Worm (Caenorhabditis elegans) whole organism, early embryonic: ENCODE data around the gene oac-22.
"Not testable (repeated sequence)": the region's sequence is repeated elsewhere in the genome, so short reads cannot be mapped to it uniquely, and the experiment has no call there.

Experiments used
- B0310.2 ChIP-seq: sonication (generic microtip); optimal IDR thresholded peaks from 2 replicates; lab custom pipeline; 2016; ENCODE audit warnings: mild to moderate bottlenecking, missing genetic modification characterization, missing compliant biosample characterization
- F13C5.2 ChIP-seq: sonication (generic microtip); optimal IDR thresholded peaks from 2 replicates; lab custom pipeline; 2017; ENCODE audit warnings: mild to moderate bottlenecking, missing genetic modification characterization, inconsistent platforms, missing compliant biosample characterization
- aly-1 ChIP-seq: sonication (generic microtip); optimal IDR thresholded peaks from 2 replicates; lab custom pipeline; 2016; ENCODE audit warnings: missing genetic modification characterization, missing compliant biosample characterization
- ama-1 ChIP-seq: fragments of 150-350 bp; optimal IDR thresholded peaks from 2 replicates; lab custom pipeline; 2014
- ceh-13 ChIP-seq: fragments of 200-800 bp; sonication (Bioruptor generic); optimal IDR thresholded peaks from 2 replicates; lab custom pipeline; 2018; ENCODE audit warnings: mild to moderate bottlenecking, missing genetic modification characterization, missing compliant biosample characterization
- ceh-36 ChIP-seq: sonication (generic microtip); optimal IDR thresholded peaks from 2 replicates; lab custom pipeline; 2016; ENCODE audit warnings: missing genetic modification characterization, inconsistent platforms, missing compliant biosample characterization
- ets-7 ChIP-seq: sonication (generic microtip); optimal IDR thresholded peaks from 2 replicates; lab custom pipeline; 2016; ENCODE audit warnings: missing genotype, missing genetic modification characterization, missing compliant biosample characterization
- flt-1 ChIP-seq: fragments of 200-800 bp; sonication (Bioruptor generic); IDR thresholded peaks from 2 replicates; pipeline ENCODE4 v1.3.6; 2022; ENCODE audit warnings: missing genetic modification characterization, missing compliant biosample characterization
- hmbx-1 ChIP-seq: sonication (generic microtip); optimal IDR thresholded peaks from 2 replicates; lab custom pipeline; 2016; ENCODE audit warnings: mild to moderate bottlenecking, missing genetic modification characterization, missing compliant biosample characterization
- hmg-4 ChIP-seq: fragments of 200-800 bp; sonication (Bioruptor generic); optimal IDR thresholded peaks from 2 replicates; lab custom pipeline; 2018; ENCODE audit warnings: mild to moderate bottlenecking, missing genetic modification characterization, missing compliant biosample characterization
- hnd-1 ChIP-seq: sonication (generic microtip); optimal IDR thresholded peaks from 2 replicates; lab custom pipeline; 2016; ENCODE audit warnings: missing genetic modification characterization, missing compliant biosample characterization
- pes-1 ChIP-seq: fragments of 200-800 bp; sonication (Bioruptor generic); IDR thresholded peaks from 2 replicates; pipeline ENCODE4 v1.3.6; 2022; ENCODE audit warnings: missing genetic modification reagents, missing genetic modification characterization, missing compliant biosample characterization
- scrt-1 ChIP-seq: fragments of 200-800 bp; sonication (Bioruptor generic); IDR thresholded peaks from 2 replicates; pipeline ENCODE4 v1.3.6; 2022; ENCODE audit warnings: missing genetic modification characterization, missing compliant biosample characterization
- sea-1 ChIP-seq: fragments of 200-800 bp; sonication (Bioruptor generic); conservative IDR thresholded peaks from 2 replicates; pipeline ENCODE4 v1.3.6; 2022; ENCODE audit warnings: missing genetic modification characterization, missing compliant biosample characterization
- tbx-11 ChIP-seq: fragments of 200-800 bp; sonication (Bioruptor generic); IDR thresholded peaks from 2 replicates; pipeline ENCODE4 v1.3.6; 2022; ENCODE audit warnings: missing genetic modification characterization, missing compliant biosample characterization
- tbx-37 ChIP-seq: fragments of 200-800 bp; sonication (Bioruptor generic); conservative IDR thresholded peaks from 2 replicates; pipeline ENCODE4 v1.3.6; 2022; ENCODE audit warnings: missing genetic modification reagents, missing genetic modification characterization, missing compliant biosample characterization
- tra-4 ChIP-seq: sonication (generic microtip); optimal IDR thresholded peaks from 2 replicates; lab custom pipeline; 2017; ENCODE audit warnings: missing genetic modification characterization, missing compliant biosample characterization

oac-22 gene

ce11 chrIV:3902955-3903354, 17.5 kb downstream of the oac-22 start, which contains the start of gene F56D6.6:
TSS of gene F56D6.6 (plus strand) at chrIV:3903255.
- no peak for TF ChIP-seq tbx-37

- TF ChIP-seq hnd-1 (tag; lab: Kevin White, UChicago) = no peak
- TF ChIP-seq tbx-11 = no peak
- TF ChIP-seq hmg-4 (GFP tag; lab: Kevin White, UChicago) = no peak
- no peak for TF ChIP-seq flt-1 (GFP tag; lab: Robert Waterston, UW)
- TF ChIP-seq tbx-37 = no peak
- TF ChIP-seq tra-4 (tag; lab: Kevin White, UChicago) = no peak
- TF ChIP-seq ets-7 (tag; lab: Kevin White, UChicago) = no peak
- TF ChIP-seq aly-1 (tag; lab: Kevin White, UChicago) = no peak
- TF ChIP-seq sea-1 = no peak
- TF ChIP-seq B0310.2 (tag; lab: Kevin White, UChicago) = no peak
- TF ChIP-seq pes-1 = no peak
- no peak for TF ChIP-seq F13C5.2
- no peak for TF ChIP-seq scrt-1
- TF ChIP-seq hmbx-1 (tag; lab: Kevin White, UChicago) = no peak
- TF ChIP-seq ama-1 (lab: Kevin White, UChicago) = no peak
Measured at ce11 chrIV:3904620-3905019, 19.2 kb downstream of the oac-22 start, which contains the start of gene F56D6.21. TSS of gene F56D6.21 (plus strand) at chrIV:3904920.

ce11 chrIV:3906393-3906792, 20.9 kb downstream of the oac-22 start, which contains the start of gene F56D6.11:
TSS of gene F56D6.11 (minus strand) at chrIV:3906493.
- no peak for TF ChIP-seq hmg-4 (GFP tag; lab: Kevin White, UChicago)
- TF ChIP-seq ceh-13 (GFP tag; lab: Kevin White, UChicago) = no peak
- no peak for TF ChIP-seq sea-1
- TF ChIP-seq hmbx-1 (tag; lab: Kevin White, UChicago) = no peak
- no peak for TF ChIP-seq hnd-1 (tag; lab: Kevin White, UChicago)
- TF ChIP-seq aly-1 (tag; lab: Kevin White, UChicago) = no peak
- TF ChIP-seq B0310.2 (tag; lab: Kevin White, UChicago) = no peak
- no peak for TF ChIP-seq tbx-11
- TF ChIP-seq tbx-37 = no peak
- TF ChIP-seq F13C5.2 = no peak
- no peak for TF ChIP-seq pes-1
- TF ChIP-seq tra-4 (tag; lab: Kevin White, UChicago) = no peak
- TF ChIP-seq ama-1 (lab: Kevin White, UChicago) = no peak

- TF ChIP-seq tra-4 (tag; lab: Kevin White, UChicago) (no peak), ceh-36 (tag; lab: Kevin White, UChicago) (no peak), ama-1 (lab: Kevin White, UChicago) (no peak), scrt-1 (no peak), hmg-4 (GFP tag; lab: Kevin White, UChicago) (no peak), ets-7 (tag; lab: Kevin White, UChicago) (no peak), pes-1 (no peak), flt-1 (GFP tag; lab: Robert Waterston, UW) (no peak), F13C5.2 (no peak), sea-1 (no peak), tbx-11 (no peak), ceh-13 (GFP tag; lab: Kevin White, UChicago) (no peak), hnd-1 (tag; lab: Kevin White, UChicago) (no peak), aly-1 (tag; lab: Kevin White, UChicago) (no peak), tbx-37 (no peak), hmbx-1 (tag; lab: Kevin White, UChicago) (no peak), B0310.2 (tag; lab: Kevin White, UChicago) (no peak)
Measured at ce11 chrIV:3907506-3908188, 22.2 kb downstream of the oac-22 start, which contains the start of the genes F56D6.22 and F56D6.12. TSS of gene F56D6.22 (minus strand) at chrIV:3907606. TSS of gene F56D6.12 (plus strand) at chrIV:3908138.

- TF ChIP-seq ceh-36 (tag; lab: Kevin White, UChicago) (no peak), ama-1 (lab: Kevin White, UChicago) (no peak), aly-1 (tag; lab: Kevin White, UChicago) (no peak), hmg-4 (GFP tag; lab: Kevin White, UChicago) (no peak), tbx-37 (no peak), ets-7 (tag; lab: Kevin White, UChicago) (no peak), B0310.2 (tag; lab: Kevin White, UChicago) (no peak), flt-1 (GFP tag; lab: Robert Waterston, UW) (no peak), pes-1 (no peak), hnd-1 (tag; lab: Kevin White, UChicago) (no peak), tbx-11 (no peak), tra-4 (tag; lab: Kevin White, UChicago) (no peak), scrt-1 (no peak), F13C5.2 (no peak), hmbx-1 (tag; lab: Kevin White, UChicago) (no peak), ceh-13 (GFP tag; lab: Kevin White, UChicago) (no peak), sea-1 (no peak)
Measured at ce11 chrIV:3909114-3909513, 23.6 kb downstream of the oac-22 start, which contains the start of gene F56D6.13. TSS of gene F56D6.13 (plus strand) at chrIV:3909414.

- TF ChIP-seq hnd-1 (tag; lab: Kevin White, UChicago); B0310.2 (tag; lab: Kevin White, UChicago); pes-1: not testable (repeated sequence)
Measured at ce11 chrIV:3911848-3912247, 26.4 kb downstream of the oac-22 start, which contains the start of gene F56D6.18. TSS of gene F56D6.18 (minus strand) at chrIV:3911948.

- no peak for TF ChIP-seq tra-4 (tag; lab: Kevin White, UChicago)
Measured at ce11 chrIV:3912598-3912997, 27.1 kb downstream of the oac-22 start, which contains the start of gene F56D6.20. TSS of gene F56D6.20 (plus strand) at chrIV:3912898.

- no peak for TF ChIP-seq hnd-1 (tag; lab: Kevin White, UChicago)
- no peak for TF ChIP-seq ceh-36 (tag; lab: Kevin White, UChicago)
- no peak for TF ChIP-seq ets-7 (tag; lab: Kevin White, UChicago)
- no peak for TF ChIP-seq hmbx-1 (tag; lab: Kevin White, UChicago)
- no peak for TF ChIP-seq tbx-37
- no peak for TF ChIP-seq B0310.2 (tag; lab: Kevin White, UChicago)
- no peak for TF ChIP-seq ama-1 (lab: Kevin White, UChicago)
- TF ChIP-seq ceh-13 (GFP tag; lab: Kevin White, UChicago) = no peak
- no peak for TF ChIP-seq scrt-1
- TF ChIP-seq flt-1 (GFP tag; lab: Robert Waterston, UW) = no peak
- no peak for TF ChIP-seq tbx-11
- TF ChIP-seq aly-1 (tag; lab: Kevin White, UChicago) = no peak
- no peak for TF ChIP-seq F13C5.2
- TF ChIP-seq hmg-4 (GFP tag; lab: Kevin White, UChicago) = no peak
- TF ChIP-seq pes-1 = no peak
- no peak for TF ChIP-seq sea-1
- no peak for TF ChIP-seq tra-4 (tag; lab: Kevin White, UChicago)
Measured at ce11 chrIV:3914462-3914861, 29.0 kb downstream of the oac-22 start, which contains the start of gene F56D6.19. TSS of gene F56D6.19 (plus strand) at chrIV:3914762.
